Worm (Caenorhabditis elegans) whole organism, L1 larva: ENCODE measurements around the gene H12D21.11.

Experiments
- C16A3.4 ChIP-seq: fragments of 150-350 bp; optimal IDR thresholded peaks from 2 replicates; lab custom pipeline; 2014; ENCODE audit warnings: missing biosample characterization, missing genetic modification characterization
- ama-1 ChIP-seq: fragments of 150-350 bp; optimal IDR thresholded peaks from 2 replicates; lab custom pipeline; 2014
- blmp-1 ChIP-seq: fragments of 150-350 bp; optimal IDR thresholded peaks from 2 replicates; lab custom pipeline; 2014; ENCODE audit warnings: missing biosample characterization, missing genetic modification characterization
- ceh-82 ChIP-seq, 3 experiments: fragments of 150-350 bp in 1 of 3; sonication (generic microtip) in 2 of 3; optimal IDR thresholded peaks; 2 replicates each; lab custom pipeline; 2014 to 2017; ENCODE audit warnings: missing biosample characterization in 3 of 3, missing genetic modification characterization in 3 of 3
- ceh-88 ChIP-seq: fragments of 200-800 bp; sonication (Bioruptor generic); IDR thresholded peaks from 2 replicates; pipeline ENCODE4 v1.3.6; 2022; ENCODE audit warnings: missing genetic modification characterization, missing compliant biosample characterization
- dpl-1 ChIP-seq, 3 experiments: fragments of 150-350 bp in 2 of 3; sonication (generic microtip) in 1 of 3; optimal IDR thresholded peaks; 2 replicates each; lab custom pipeline; 2014 to 2017; ENCODE audit warnings: missing biosample characterization in 3 of 3, missing genetic modification characterization in 3 of 3, missing genetic modification reagents in 3 of 3
- dsc-1 ChIP-seq: sonication (generic microtip); optimal IDR thresholded peaks from 2 replicates; lab custom pipeline; 2016; ENCODE audit warnings: mild to moderate bottlenecking, missing genetic modification characterization, missing compliant biosample characterization
- efl-1 ChIP-seq, 4 experiments: fragments of 150-350 bp; optimal IDR thresholded peaks in 3 of 4; peaks in 1 of 4; 1 replicate in 1 of 4; 2 replicates in 3 of 4; lab custom pipeline; 2014; ENCODE audit warnings: missing biosample characterization in 2 of 4, missing genetic modification characterization in 2 of 4, missing genetic modification reagents in 2 of 4
- fkh-10 ChIP-seq: sonication (generic microtip); optimal IDR thresholded peaks from 2 replicates; lab custom pipeline; 2017; ENCODE audit warnings: missing biosample characterization, missing genetic modification reagents, missing genetic modification characterization
- fos-1 ChIP-seq: fragments of 150-350 bp; optimal IDR thresholded peaks from 2 replicates; lab custom pipeline; 2014; ENCODE audit warnings: missing biosample characterization, missing genetic modification characterization
- grh-1 ChIP-seq: fragments of 200-800 bp; sonication (Bioruptor generic); IDR thresholded peaks from 2 replicates; pipeline ENCODE4 v1.3.6; 2022; ENCODE audit warnings: missing genetic modification reagents, missing genetic modification characterization, missing compliant biosample characterization
- lin-14 ChIP-seq: fragments of 200-800 bp; sonication (Bioruptor generic); optimal IDR thresholded peaks from 2 replicates; lab custom pipeline; 2018; ENCODE audit warnings: mild to moderate bottlenecking, missing genetic modification characterization, moderate library complexity, missing compliant biosample characterization
- lsy-2 ChIP-seq, 2 experiments: fragments of 150-350 bp; optimal IDR thresholded peaks; 2 replicates each; lab custom pipeline; 2014; ENCODE audit warnings: missing biosample characterization in 2 of 2, missing genetic modification characterization in 2 of 2
- mep-1 ChIP-seq: fragments of 150-350 bp; optimal IDR thresholded peaks from 2 replicates; lab custom pipeline; 2014; ENCODE audit warnings: missing biosample characterization, missing genetic modification characterization
- nhr-12 ChIP-seq: sonication (generic microtip); optimal IDR thresholded peaks from 2 replicates; lab custom pipeline; 2017; ENCODE audit warnings: missing biosample characterization, missing genetic modification characterization
- nhr-237 ChIP-seq: fragments of 150-350 bp; optimal IDR thresholded peaks from 2 replicates; lab custom pipeline; 2014; ENCODE audit warnings: missing biosample characterization, missing genetic modification characterization
- nhr-28 ChIP-seq: fragments of 150-350 bp; optimal IDR thresholded peaks from 2 replicates; lab custom pipeline; 2014; ENCODE audit warnings: missing biosample characterization, missing genetic modification characterization
- nhr-77 ChIP-seq: fragments of 150-350 bp; optimal IDR thresholded peaks from 2 replicates; lab custom pipeline; 2014; ENCODE audit warnings: missing biosample characterization, missing genetic modification characterization
- nhr-85 ChIP-seq: sonication (generic microtip); peaks from one replicate; lab custom pipeline; 2016; ENCODE audit warnings: missing genetic modification characterization, inconsistent platforms, missing compliant biosample characterization
- pax-3 ChIP-seq: fragments of 200-800 bp; sonication (Bioruptor generic); optimal IDR thresholded peaks from 2 replicates; lab custom pipeline; 2018; ENCODE audit warnings: mild to moderate bottlenecking, missing genetic modification characterization, moderate library complexity, missing compliant biosample characterization
- snpc-4 ChIP-seq: fragments of 150-350 bp; optimal IDR thresholded peaks from 2 replicates; lab custom pipeline; 2014; ENCODE audit warnings: missing biosample characterization, missing genetic modification characterization
- sox-4 ChIP-seq: sonication (generic microtip); optimal IDR thresholded peaks from 2 replicates; lab custom pipeline; 2016; ENCODE audit warnings: missing genetic modification characterization, missing compliant biosample characterization
- tbx-2 ChIP-seq: sonication (generic microtip); optimal IDR thresholded peaks from 2 replicates; lab custom pipeline; 2016; ENCODE audit warnings: missing genetic modification characterization, missing compliant biosample characterization
- unc-130 ChIP-seq: fragments of 150-350 bp; optimal IDR thresholded peaks from 2 replicates; lab custom pipeline; 2017; ENCODE audit warnings: missing biosample characterization, missing genetic modification characterization, inconsistent platforms
- unc-30 ChIP-seq: sonication (generic microtip); optimal IDR thresholded peaks from 2 replicates; lab custom pipeline; 2017; ENCODE audit warnings: missing biosample characterization, missing genetic modification characterization
- unc-98 ChIP-seq: fragments of 200-800 bp; sonication (Bioruptor generic); IDR thresholded peaks from 2 replicates; pipeline ENCODE4 v1.3.6; 2022; ENCODE audit warnings: missing genetic modification characterization, missing compliant biosample characterization
- vab-15 ChIP-seq: sonication (generic microtip); optimal IDR thresholded peaks from 2 replicates; lab custom pipeline; 2017; ENCODE audit warnings: missing genotype, mild to moderate bottlenecking, missing genetic modification characterization, missing compliant biosample characterization
- xbp-1 ChIP-seq: sonication (generic microtip); optimal IDR thresholded peaks from 2 replicates; lab custom pipeline; 2016; ENCODE audit warnings: missing genetic modification characterization, missing compliant biosample characterization

H12D21.11 gene

DNA sequence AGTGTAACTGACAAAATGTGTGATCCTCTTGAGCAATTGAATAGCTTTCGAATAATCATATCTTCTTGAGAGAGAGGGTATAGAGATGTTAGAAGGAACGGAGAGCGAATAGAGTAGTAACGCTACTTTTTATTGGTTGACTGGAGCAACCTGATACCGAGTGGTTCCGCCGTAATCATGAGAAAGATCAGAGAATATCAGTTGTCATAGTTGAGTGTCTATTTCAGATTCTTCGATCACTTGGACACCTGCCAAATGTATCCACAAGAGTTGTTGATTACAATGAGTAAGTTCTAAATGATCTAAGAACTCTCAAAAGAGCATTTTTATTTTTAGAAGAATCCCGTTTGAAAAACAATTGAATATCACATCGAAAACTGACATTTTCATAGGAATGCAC lies 4.9 kb upstream of the H12D21.11 start:
- no peak for TF ChIP-seq fos-1 (tag; lab: Kevin White, UChicago)
- TF ChIP-seq blmp-1 (tag; lab: Kevin White, UChicago) = no peak
- TF ChIP-seq unc-130 (tag; lab: Kevin White, UChicago) = no peak
- TF ChIP-seq ceh-88 (GFP tag; lab: Robert Waterston, UW) = no peak
- TF ChIP-seq tbx-2 = no peak
- peak; percentile 9 for TF ChIP-seq dsc-1 (tag; lab: Kevin White, UChicago)
- TF ChIP-seq, all 84 proteins: peak for 1

DNA sequence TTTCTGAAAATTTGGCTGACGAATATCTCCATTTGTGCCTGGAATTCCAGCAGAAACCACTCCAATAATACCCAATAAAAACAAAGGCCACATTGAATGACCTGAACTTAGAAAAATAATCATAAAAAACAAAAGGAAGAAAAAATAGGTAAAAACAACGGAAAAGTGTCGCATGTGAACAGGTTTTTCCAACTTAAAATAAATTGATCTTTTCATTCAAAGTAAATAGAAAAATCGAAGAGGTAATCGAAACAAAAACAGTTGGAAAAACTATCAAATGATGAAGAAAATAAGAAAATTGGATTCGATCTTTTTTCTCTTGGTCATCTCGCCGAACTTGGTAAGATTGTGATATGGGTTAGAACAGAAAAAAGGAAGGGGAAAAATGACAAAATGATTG lies 5.8 kb downstream of the H12D21.11 start, which contains the start of gene zmp-4:
zmp-4 (minus strand) TSS at position 101 of the 400 bp plus-strand sequence.
- TF ChIP-seq unc-130 (tag; lab: Kevin White, UChicago) (no peak), nhr-85 (tag; lab: Kevin White, UChicago) (peak; percentile 37), fkh-10 (GFP tag; lab: Kevin White, UChicago) (no peak), ceh-82 (tag; optimal IDR thresholded peaks at IDR 0.05; lab: Kevin White, UChicago) (no peak), blmp-1 (tag; lab: Kevin White, UChicago) (peak; percentile 34), xbp-1 (tag; lab: Kevin White, UChicago) (no peak)

DNA sequence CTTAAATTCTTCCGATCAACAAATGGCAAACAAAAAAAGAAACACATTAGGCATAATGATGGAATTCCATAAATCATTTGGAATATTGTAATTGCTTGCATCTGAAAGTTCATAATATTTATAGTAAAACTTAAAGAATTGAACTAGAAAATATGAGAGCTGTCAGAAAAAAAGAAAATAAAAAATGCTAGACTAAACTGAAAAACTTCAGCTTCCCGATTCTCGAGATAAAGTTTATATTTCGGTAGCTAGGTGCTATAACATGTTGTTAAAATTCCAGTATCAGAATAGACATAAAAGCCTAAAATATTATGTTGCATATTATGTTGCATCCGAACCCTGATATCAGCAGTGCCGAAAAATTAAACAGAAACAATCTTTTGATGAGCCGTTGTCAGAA lies 8.4 kb downstream of the H12D21.11 start, which contains the start of gene srg-54:
srg-54 (minus strand) TSS at position 101 of the 400 bp plus-strand sequence.
- TF ChIP-seq dsc-1 (tag; lab: Kevin White, UChicago) = no peak

DNA sequence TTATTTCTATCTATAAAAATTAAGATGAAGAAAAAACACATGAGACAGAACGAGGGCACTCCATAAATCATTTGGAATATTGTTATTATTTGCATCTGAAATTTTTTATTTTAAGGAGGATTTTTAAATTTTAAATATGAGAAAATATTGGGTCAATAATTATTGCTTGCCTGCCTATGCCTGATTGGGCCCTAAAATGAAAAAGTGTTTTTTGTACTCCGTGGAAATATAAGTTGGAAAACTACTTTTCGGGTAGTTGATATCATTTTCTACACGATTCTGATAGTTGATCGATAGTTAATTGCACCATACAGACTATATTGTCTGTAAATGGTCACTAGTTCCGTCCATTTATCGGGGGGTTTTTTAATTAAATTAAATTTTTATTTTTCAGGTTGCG lies 12.5 kb downstream of the H12D21.11 start, which contains the start of gene srg-55:
srg-55 (minus strand) TSS at position 101 of the 400 bp plus-strand sequence.
- no peak for TF ChIP-seq grh-1
- TF ChIP-seq, all 84 proteins: peak for 0

DNA sequence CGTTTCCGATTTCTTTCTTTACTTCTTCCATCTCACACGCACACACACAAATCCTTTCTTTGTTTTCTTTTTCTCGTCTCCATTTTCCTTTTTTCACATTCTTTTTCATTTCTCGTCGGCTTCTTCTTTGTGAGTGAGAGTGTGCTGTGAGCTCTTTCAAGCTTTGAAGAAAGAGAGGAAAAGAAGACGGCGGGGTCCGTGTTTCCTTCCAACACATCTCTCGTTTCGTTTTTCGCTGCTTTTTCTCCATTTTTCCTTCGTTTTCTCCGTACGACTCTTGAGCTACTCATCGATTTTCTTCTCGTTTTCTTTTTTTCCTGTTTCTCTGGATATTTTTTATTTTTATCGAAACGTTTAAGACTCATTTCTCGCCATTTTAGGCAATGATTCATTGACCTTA lies 14.5 kb downstream of the H12D21.11 start:
- no peak for TF ChIP-seq snpc-4
- TF ChIP-seq mep-1 (tag; lab: Kevin White, UChicago) = peak; percentile 41
- TF ChIP-seq sox-4 = no peak
- peak; percentile 8 for TF ChIP-seq dsc-1 (tag; lab: Kevin White, UChicago)
- no peak for TF ChIP-seq nhr-77 (tag; lab: Kevin White, UChicago)
- TF ChIP-seq lsy-2 (tag; optimal IDR thresholded peaks at IDR 0.05; lab: Kevin White, UChicago) = peak in 1 of 2 experiments; percentile 49
- TF ChIP-seq lin-14 (GFP tag; lab: Kevin White, UChicago) = peak; percentile 86
- TF ChIP-seq ama-1 (lab: Kevin White, UChicago) = no peak
- TF ChIP-seq dpl-1 (GFP tag; optimal IDR thresholded peaks at IDR 0.05; lab: Kevin White, UChicago) = peak in 1 of 3 experiments; percentile 7
- no peak for TF ChIP-seq unc-98 (GFP tag; lab: Robert Waterston, UW)
- TF ChIP-seq ceh-82 (tag; optimal IDR thresholded peaks at IDR 0.05; lab: Kevin White, UChicago) = peak in 1 of 3 experiments; percentile 23
- no peak for TF ChIP-seq unc-30 (tag; lab: Kevin White, UChicago)
- no peak for TF ChIP-seq nhr-12 (tag; lab: Kevin White, UChicago)
- peak; percentile 50 for TF ChIP-seq fkh-10 (GFP tag; lab: Kevin White, UChicago)
- TF ChIP-seq nhr-28 = no peak
- no peak for TF ChIP-seq vab-15 (tag; lab: Kevin White, UChicago)
- peak in 1 of 2 experiments; percentile 15 for TF ChIP-seq efl-1 (optimal IDR thresholded peaks at IDR 0.05; lab: Kevin White, UChicago)
- peak; percentile 1 to 60 for TF ChIP-seq efl-1 (GFP tag; optimal IDR thresholded peaks at IDR 0.05 in 1 of 2; lab: Kevin White, UChicago)
- no peak for TF ChIP-seq C16A3.4 (tag; lab: Kevin White, UChicago)

DNA sequence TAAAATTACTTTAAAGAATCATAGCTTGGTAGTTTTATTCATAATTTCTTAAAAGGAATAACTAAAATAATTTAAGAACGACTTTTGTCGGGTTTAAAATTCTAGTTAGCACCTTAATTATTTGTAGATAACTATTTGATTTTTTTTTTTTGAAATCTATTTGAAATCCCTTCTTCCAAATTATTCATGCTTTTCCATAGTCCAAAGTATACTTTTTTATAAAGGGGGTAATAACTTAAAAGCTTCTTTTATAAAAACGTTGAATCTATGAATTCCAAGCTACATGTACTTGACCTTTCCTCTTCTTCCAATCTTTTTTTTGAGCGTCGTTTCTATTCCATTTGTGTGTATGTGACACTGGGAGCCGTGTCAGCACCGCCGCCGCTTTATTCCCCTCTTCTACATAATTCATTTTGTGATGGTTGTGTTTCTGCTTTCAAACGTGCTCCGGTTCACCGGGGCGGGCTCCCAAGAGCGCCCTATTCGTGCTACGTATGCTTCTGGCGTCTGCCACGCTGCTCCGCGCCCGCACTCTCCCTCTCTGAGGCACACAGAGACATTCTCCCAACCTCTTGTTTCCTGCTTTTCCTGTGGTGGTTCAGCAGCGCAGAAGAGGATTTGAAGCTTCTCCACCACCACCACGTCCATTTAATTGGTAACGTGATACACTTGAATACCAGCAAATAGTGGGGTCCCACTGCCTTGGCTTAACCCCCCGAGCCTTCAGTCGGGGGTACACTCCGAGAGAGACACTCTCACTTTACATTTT lies 17.9 kb downstream of the H12D21.11 start:
- peak; percentile 6 for TF ChIP-seq pax-3 (tag; lab: Kevin White, UChicago)
- TF ChIP-seq dsc-1 (tag; lab: Kevin White, UChicago) = peak; percentile 10
- peak; percentile 24 for TF ChIP-seq lin-14 (GFP tag; lab: Kevin White, UChicago)
- TF ChIP-seq nhr-237 (tag; lab: Kevin White, UChicago) = no peak
